Fruit fly (Drosophila melanogaster): ENCODE results near the gene Pgam5.

DNA sequence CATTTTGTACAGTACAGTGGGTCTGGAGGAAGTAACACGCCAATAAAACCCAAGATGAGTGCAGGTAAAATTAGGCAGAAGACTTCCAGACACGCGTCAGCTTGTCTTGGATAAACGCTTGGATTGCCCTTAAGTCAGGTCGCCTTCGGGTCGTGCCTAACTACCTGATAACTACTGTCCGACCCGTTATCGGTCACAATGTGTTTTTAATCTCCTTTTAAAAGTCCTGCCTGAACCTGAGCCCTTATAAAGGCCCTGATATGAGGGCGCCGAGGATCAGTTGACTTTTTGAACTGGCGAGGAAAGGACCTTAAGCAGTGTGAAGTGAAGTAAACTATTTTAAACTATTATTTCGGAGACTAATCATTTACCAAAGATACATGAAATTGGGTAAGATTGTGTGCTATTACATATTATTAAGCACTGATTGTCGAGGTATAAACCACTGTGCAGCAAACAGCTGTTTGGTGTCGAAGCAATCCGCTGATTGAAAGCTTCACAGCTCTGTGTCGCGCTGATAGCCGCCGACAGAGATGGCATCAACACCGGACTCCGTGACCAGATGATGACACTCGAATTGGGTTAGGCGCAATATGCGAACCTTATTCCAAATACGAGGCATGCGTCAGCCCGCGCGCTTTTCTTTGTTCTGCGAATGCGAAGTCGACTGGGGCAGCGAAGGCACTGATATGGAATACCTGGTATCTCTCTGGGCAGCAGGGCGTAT is 49.3 kb downstream of the Pgam5 start:
- TF ChIP-seq rib (GFP tag; IDR thresholded peaks at IDR 0.05) (no peak), CG17802 (tag; optimal IDR thresholded peaks at IDR 0.05) (no peak), sqz (GFP tag; optimal IDR thresholded peaks at IDR 0.05) (no peak), Ptx1 (GFP tag; IDR thresholded peaks at IDR 0.05) (no peak), h (optimal IDR thresholded peaks at IDR 0.05) (no peak)

All from whole organism, embryonic.